Fruit fly (Drosophila melanogaster) whole organism, embryonic: ENCODE results near the gene CG17572.

ENCODE experiments used
- Atf6 ChIP-seq: fragments of 200-800 bp; sonication (Bioruptor generic); IDR thresholded peaks from 2 replicates; pipeline ENCODE4 v1.3.6; 2022; ENCODE audit warnings: missing biosample characterization, missing genetic modification characterization
- Blimp-1 ChIP-seq: fragments of 200-800 bp; sonication (Bioruptor generic); optimal IDR thresholded peaks from 3 replicates; lab custom pipeline; 2018; ENCODE audit warnings: missing biosample characterization, missing genetic modification characterization, mild to moderate bottlenecking, moderate library complexity, missing genetic modification reagents
- CG10274 ChIP-seq: fragments of 200-800 bp; sonication (Bioruptor generic); optimal IDR thresholded peaks from 3 replicates; lab custom pipeline; 2017; ENCODE audit warnings: missing biosample characterization, mild to moderate bottlenecking, missing genetic modification characterization
- CG11504 ChIP-seq: fragments of 200-800 bp; sonication (Bioruptor generic); optimal IDR thresholded peaks from 3 replicates; lab custom pipeline; 2019; ENCODE audit warnings: missing biosample characterization, mild to moderate bottlenecking, missing genetic modification characterization, moderate library complexity
- CG11695 ChIP-seq: fragments of 200-800 bp; sonication (Bioruptor generic); IDR thresholded peaks from 3 replicates; pipeline ENCODE4 v1.3.6; 2022; ENCODE audit warnings: missing biosample characterization, missing genetic modification characterization
- CG12299 ChIP-seq: fragments of 200-800 bp; sonication (Bioruptor generic); optimal IDR thresholded peaks from 2 replicates; lab custom pipeline; 2018; ENCODE audit warnings: missing biosample characterization, mild to moderate bottlenecking, missing genetic modification characterization
- CG13894 ChIP-seq: fragments of 200-800 bp; sonication (Bioruptor generic); optimal IDR thresholded peaks from 3 replicates; lab custom pipeline; 2018; ENCODE audit warnings: missing biosample characterization, mild to moderate bottlenecking, missing genetic modification characterization, moderate library complexity
- CG15269 ChIP-seq: fragments of 200-800 bp; sonication (Bioruptor generic); optimal IDR thresholded peaks from 2 replicates; lab custom pipeline; 2018; ENCODE audit warnings: missing biosample characterization, mild to moderate bottlenecking, missing genetic modification characterization, moderate library complexity
- CG15601 ChIP-seq: fragments of 200-800 bp; sonication (Bioruptor generic); optimal IDR thresholded peaks from 3 replicates; lab custom pipeline; 2019; ENCODE audit warnings: missing biosample characterization, mild to moderate bottlenecking, missing genetic modification characterization, moderate library complexity
- CG16863 ChIP-seq: fragments of 200-800 bp; sonication (Bioruptor generic); optimal IDR thresholded peaks from 3 replicates; lab custom pipeline; 2016; ENCODE audit warnings: missing biosample characterization, missing genetic modification characterization
- CG17328 ChIP-seq: fragments of 200-800 bp; sonication (Bioruptor generic); IDR thresholded peaks from 2 replicates; pipeline ENCODE4 v1.3.6; 2022; ENCODE audit warnings: missing biosample characterization, missing genetic modification characterization
- CG1832 ChIP-seq: fragments of 200-800 bp; sonication (Bioruptor generic); optimal IDR thresholded peaks from 2 replicates; lab custom pipeline; 2017; ENCODE audit warnings: missing biosample characterization, mild to moderate bottlenecking, missing genetic modification characterization, inconsistent platforms
- CG31224 ChIP-seq: fragments of 200-800 bp; sonication (Bioruptor generic); IDR thresholded peaks from 2 replicates; pipeline ENCODE4 v1.3.6; 2022; ENCODE audit warnings: missing biosample characterization, missing genetic modification characterization
- CG34376 ChIP-seq: fragments of 200-800 bp; sonication (Bioruptor generic); optimal IDR thresholded peaks from 2 replicates; lab custom pipeline; 2018; ENCODE audit warnings: missing biosample characterization, mild to moderate bottlenecking, missing genetic modification characterization
- CG4424 ChIP-seq: fragments of 200-800 bp; sonication (Bioruptor generic); optimal IDR thresholded peaks from 3 replicates; lab custom pipeline; 2016; ENCODE audit warnings: missing biosample characterization, missing genetic modification characterization
- CG4854 ChIP-seq: fragments of 200-800 bp; sonication (Bioruptor generic); optimal IDR thresholded peaks from 2 replicates; lab custom pipeline; 2016; ENCODE audit warnings: missing biosample characterization, missing genetic modification characterization, inconsistent platforms
- CG6175 ChIP-seq: fragments of 200-800 bp; sonication (Bioruptor generic); IDR thresholded peaks from 3 replicates; pipeline ENCODE4 v1.3.6; 2022; ENCODE audit warnings: missing biosample characterization, missing genetic modification characterization
- CG6791 ChIP-seq: fragments of 200-800 bp; sonication (Bioruptor generic); IDR thresholded peaks from 3 replicates; pipeline ENCODE4 v1.3.6; 2022; ENCODE audit warnings: missing biosample characterization, missing genetic modification characterization; ENCODE audit not compliant: partially characterized antibody
- CG8281 ChIP-seq: fragments of 200-800 bp; sonication (Bioruptor generic); optimal IDR thresholded peaks from 2 replicates; lab custom pipeline; 2018; ENCODE audit warnings: missing biosample characterization, mild to moderate bottlenecking, missing genetic modification characterization, moderate library complexity
- CG8478 ChIP-seq: fragments of >200 bp; optimal IDR thresholded peaks from 2 replicates; lab custom pipeline; 2018
- CG9817 ChIP-seq: fragments of 200-800 bp; sonication (Bioruptor generic); optimal IDR thresholded peaks from 2 replicates; lab custom pipeline; 2018; ENCODE audit warnings: missing biosample characterization, mild to moderate bottlenecking, missing genetic modification characterization, moderate library complexity
- CoRest ChIP-seq: fragments of 200-800 bp; sonication (Bioruptor generic); optimal IDR thresholded peaks from 3 replicates; lab custom pipeline; 2018; ENCODE audit warnings: missing biosample characterization, mild to moderate bottlenecking, missing genetic modification characterization, moderate library complexity
- CrebB ChIP-seq: fragments of 200-800 bp; sonication (Bioruptor generic); optimal IDR thresholded peaks from 3 replicates; lab custom pipeline; 2018; ENCODE audit warnings: missing biosample characterization, mild to moderate bottlenecking, missing genetic modification characterization
- Doc3 ChIP-seq: fragments of 200-800 bp; sonication (Bioruptor generic); IDR thresholded peaks from 3 replicates; pipeline ENCODE4 v1.3.6; 2022; ENCODE audit warnings: missing biosample characterization, missing genetic modification characterization; ENCODE audit not compliant: partially characterized antibody
- ERR ChIP-seq: fragments of 200-800 bp; sonication (Bioruptor generic); optimal IDR thresholded peaks from 2 replicates; lab custom pipeline; 2016; ENCODE audit warnings: missing biosample characterization, missing genetic modification characterization
- Eip74EF ChIP-seq, 2 experiments: fragments of 200-800 bp in 1 of 2; fragments of >200 bp in 1 of 2; sonication (Bioruptor generic) in 1 of 2; optimal IDR thresholded peaks; 2 replicates each; lab custom pipeline; 2017 to 2019; ENCODE audit warnings: missing biosample characterization in 2 of 2, missing genetic modification characterization in 2 of 2, mild to moderate bottlenecking in 1 of 2, moderate library complexity in 1 of 2
- GATAe ChIP-seq: fragments of 200-800 bp; sonication (Bioruptor generic); conservative IDR thresholded peaks from 2 replicates; pipeline ENCODE4 v1.3.6; 2022; ENCODE audit warnings: missing biosample characterization, missing genetic modification characterization
- H15 ChIP-seq: fragments of 200-800 bp; sonication (Bioruptor generic); IDR thresholded peaks from 3 replicates; pipeline ENCODE4 v1.3.6; 2022; ENCODE audit warnings: missing biosample characterization, missing genetic modification characterization
- Hand ChIP-seq: fragments of 200-800 bp; sonication (Bioruptor generic); optimal IDR thresholded peaks from 2 replicates; lab custom pipeline; 2017; ENCODE audit warnings: mild to moderate bottlenecking, missing biosample characterization, missing genetic modification reagents, missing genetic modification characterization
- Hey ChIP-seq: fragments of 200-800 bp; sonication (Bioruptor generic); optimal IDR thresholded peaks from 3 replicates; lab custom pipeline; 2018; ENCODE audit warnings: missing biosample characterization, mild to moderate bottlenecking, missing genetic modification characterization
- Hr39 ChIP-seq: fragments of >200 bp; optimal IDR thresholded peaks from 2 replicates; lab custom pipeline; 2017
- Sin3A ChIP-seq: fragments of >200 bp; optimal IDR thresholded peaks from 2 replicates; lab custom pipeline; 2018
- Sox102F ChIP-seq: fragments of 200-800 bp; sonication (Bioruptor generic); optimal IDR thresholded peaks from 2 replicates; lab custom pipeline; 2018; ENCODE audit warnings: missing biosample characterization, mild to moderate bottlenecking, missing genetic modification characterization, moderate library complexity
- dysf ChIP-seq: fragments of 200-800 bp; sonication (Bioruptor generic); IDR thresholded peaks from 3 replicates; pipeline ENCODE4 v1.3.6; 2022; ENCODE audit warnings: missing biosample characterization, missing genetic modification characterization
- hbn ChIP-seq: fragments of 200-800 bp; sonication (Bioruptor generic); IDR thresholded peaks from 2 replicates; pipeline ENCODE4 v1.3.6; 2022; ENCODE audit warnings: missing biosample characterization, missing genetic modification characterization; ENCODE audit not compliant: partially characterized antibody
- hkb ChIP-seq, 2 experiments: fragments of 200-800 bp in 1 of 2; fragments of >200 bp in 1 of 2; sonication (Bioruptor generic) in 1 of 2; IDR thresholded peaks in 1 of 2; optimal IDR thresholded peaks in 1 of 2; 2 replicates each; pipeline versions ENCODE4 v1.3.6 to Lab custom; 2017 to 2022; ENCODE audit warnings: missing biosample characterization in 1 of 2, missing genetic modification characterization in 1 of 2
- mirr ChIP-seq: fragments of 200-800 bp; sonication (Bioruptor generic); optimal IDR thresholded peaks from 3 replicates; lab custom pipeline; 2018; ENCODE audit warnings: missing biosample characterization, mild to moderate bottlenecking, missing genetic modification characterization
- nerfin-2 ChIP-seq: fragments of 200-800 bp; sonication (Bioruptor generic); IDR thresholded peaks from 2 replicates; pipeline ENCODE4 v1.3.6; 2022; ENCODE audit warnings: missing biosample characterization, missing genetic modification characterization; ENCODE audit not compliant: partially characterized antibody
- nmo ChIP-seq: fragments of 200-800 bp; sonication (Bioruptor generic); optimal IDR thresholded peaks from 2 replicates; lab custom pipeline; 2018; ENCODE audit warnings: missing biosample characterization, mild to moderate bottlenecking, missing genetic modification characterization, moderate library complexity
- peb ChIP-seq: fragments of 200-800 bp; sonication (Bioruptor generic); IDR thresholded peaks from 2 replicates; pipeline ENCODE4 v1.3.6; 2022; ENCODE audit warnings: missing biosample characterization, missing genetic modification characterization
- pho ChIP-seq: fragments of 200-800 bp; sonication (Bioruptor generic); optimal IDR thresholded peaks from 2 replicates; lab custom pipeline; 2016; ENCODE audit warnings: missing biosample characterization, missing genetic modification characterization
- phol ChIP-seq: fragments of 200-800 bp; sonication (Bioruptor generic); optimal IDR thresholded peaks from 3 replicates; lab custom pipeline; 2018; ENCODE audit warnings: missing biosample characterization, mild to moderate bottlenecking, missing genetic modification characterization, moderate library complexity
- psq ChIP-seq: fragments of 200-800 bp; sonication (Bioruptor generic); optimal IDR thresholded peaks from 2 replicates; lab custom pipeline; 2017; ENCODE audit warnings: missing biosample characterization, missing genetic modification characterization
- ranshi ChIP-seq: fragments of 200-800 bp; sonication (Bioruptor generic); IDR thresholded peaks from 2 replicates; pipeline ENCODE4 v1.3.6; 2022; ENCODE audit warnings: missing biosample characterization, missing genetic modification characterization
- repo ChIP-seq: fragments of 200-800 bp; sonication (Bioruptor generic); optimal IDR thresholded peaks from 2 replicates; lab custom pipeline; 2016; ENCODE audit warnings: missing biosample characterization, missing genetic modification characterization
- sens ChIP-seq: fragments of 200-800 bp; sonication (Bioruptor generic); peaks from one replicate; lab custom pipeline; 2016; ENCODE audit warnings: missing biosample characterization, missing genetic modification characterization
- tgo ChIP-seq: fragments of 200-800 bp; sonication (Bioruptor generic); IDR thresholded peaks from 3 replicates; pipeline ENCODE4 v1.3.6; 2022; ENCODE audit warnings: missing biosample characterization, missing genetic modification characterization
- tin ChIP-seq: fragments of 200-800 bp; sonication (Bioruptor generic); optimal IDR thresholded peaks from 3 replicates; lab custom pipeline; 2016; ENCODE audit warnings: missing biosample characterization, missing genetic modification characterization
- toy ChIP-seq: fragments of 200-800 bp; sonication (Bioruptor generic); IDR thresholded peaks from 2 replicates; pipeline ENCODE4 v1.3.6; 2022; ENCODE audit warnings: missing biosample characterization, missing genetic modification characterization
- twi ChIP-seq: fragments of 200-800 bp; optimal IDR thresholded peaks from 2 replicates; lab custom pipeline; 2019; ENCODE audit warnings: missing biosample characterization, mild to moderate bottlenecking, missing genetic modification characterization, moderate library complexity

CG17572 gene

dm6 chr2L:19074099-19074828 lies at the start of gene CG17572:
CG17572 (minus strand) TSS chr2L:19074149.
- TF ChIP-seq Eip74EF (GFP tag; optimal IDR thresholded peaks at IDR 0.05; lab: Kevin White, UChicago) (no peak), Hey (tag; lab: Kevin White, UChicago) (no peak), peb (GFP tag; lab: Robert Waterston, UW) (no peak), CG17328 (no peak), CG4424 (GFP tag; lab: Kevin White, UChicago) (no peak), mirr (no peak), CrebB (tag; lab: Kevin White, UChicago) (no peak), psq (no peak), CG12299 (tag; lab: Kevin White, UChicago) (no peak), CG31224 (GFP tag; lab: Robert Waterston, UW) (no peak), CG6175 (GFP tag; lab: Robert Waterston, UW) (no peak), ERR (no peak), hkb (optimal IDR thresholded peaks at IDR 0.05; lab: Kevin White, UChicago) (no peak), hkb (GFP tag; IDR thresholded peaks at IDR 0.05; lab: Robert Waterston, UW) (no peak), CG10274 (GFP tag; lab: Kevin White, UChicago) (peak; percentile 88), CG11504 (tag; lab: Kevin White, UChicago) (peak; percentile 23), Sox102F (peak; percentile 9), ranshi (no peak), CG34376 (GFP tag; lab: Kevin White, UChicago) (no peak), sens (peak; percentile 80), tin (GFP tag; lab: Kevin White, UChicago) (no peak), Hand (no peak), Sin3A (lab: Kevin White, UChicago) (no peak), phol (tag; lab: Kevin White, UChicago) (peak; percentile 9), CG4854 (no peak), tgo (GFP tag; lab: Robert Waterston, UW) (no peak), Blimp-1 (peak; percentile 60), nmo (GFP tag; lab: Kevin White, UChicago) (peak; percentile 9)

- no peak for TF ChIP-seq twi
- no peak for TF ChIP-seq toy (GFP tag; lab: Robert Waterston, UW)
- TF ChIP-seq GATAe = no peak
- TF ChIP-seq hbn (GFP tag; lab: Robert Waterston, UW) = peak; percentile 72
- no peak for TF ChIP-seq CoRest
- no peak for TF ChIP-seq CG9817 (tag; lab: Kevin White, UChicago)
- TF ChIP-seq Doc3 (GFP tag; lab: Robert Waterston, UW) = peak; percentile 76
- TF ChIP-seq Atf6 (GFP tag; lab: Robert Waterston, UW) = 0 out of 2 replicates have a peak, but pooled peaks have one; percentile 6
- peak; percentile 91 for TF ChIP-seq CG6791 (GFP tag; lab: Robert Waterston, UW)
- no peak for TF ChIP-seq H15 (GFP tag; lab: Robert Waterston, UW)
- TF ChIP-seq pho (GFP tag; lab: Kevin White, UChicago) = no peak
- no peak for TF ChIP-seq CG8281 (tag; lab: Kevin White, UChicago)
- TF ChIP-seq CG8478 = no peak
- no peak for TF ChIP-seq CG16863 (GFP tag; lab: Kevin White, UChicago)
- TF ChIP-seq nerfin-2 (GFP tag; lab: Robert Waterston, UW) = peak; percentile 99
- TF ChIP-seq repo = no peak
- no peak for TF ChIP-seq CG1832 (GFP tag; lab: Kevin White, UChicago)
- TF ChIP-seq CG11695 (GFP tag; lab: Robert Waterston, UW) = no peak
- TF ChIP-seq CG15601 (tag; lab: Kevin White, UChicago) = no peak
- no peak for TF ChIP-seq dysf (GFP tag; lab: Robert Waterston, UW)
- no peak for TF ChIP-seq Hr39
- no peak for TF ChIP-seq CG15269
- no peak for TF ChIP-seq CG13894 (tag; lab: Kevin White, UChicago)
Measured at dm6 chr2L:19123472-19124070, 49.6 kb upstream of the CG17572 start, which contains the start of gene Phb1. Phb1 (minus strand) TSS chr2L:19123869.
